Worm (Caenorhabditis elegans): ENCODE measurements around the gene srxa-4.

srxa-4 gene

DNA sequence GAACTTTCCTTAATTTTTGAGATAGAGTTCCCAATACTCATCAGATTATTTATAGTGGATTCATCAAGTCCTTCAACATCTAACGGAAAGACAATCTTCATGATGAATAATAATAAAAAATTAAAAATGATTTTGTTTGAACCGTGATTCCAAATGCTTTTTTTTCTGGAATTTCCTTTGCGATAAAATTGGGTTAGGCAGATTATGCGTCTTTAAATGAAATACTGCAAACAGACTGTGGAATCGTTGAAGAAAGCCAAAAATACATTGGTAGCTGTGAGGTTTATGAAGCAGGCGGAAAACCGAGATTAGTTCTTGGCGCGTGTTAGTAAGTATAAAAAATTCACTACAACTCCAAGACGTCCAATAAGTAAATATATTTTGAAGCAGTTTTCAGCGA, 6.3 kb downstream of the srxa-4 start, which contains the start of gene srw-68:
srw-68 (minus strand) TSS at position 101 of the 400 bp plus-strand sequence.
- no peak for TF ChIP-seq F13C5.2 (tag; optimal IDR thresholded peaks at IDR 0.05)
- TF ChIP-seq ets-7 (tag; optimal IDR thresholded peaks at IDR 0.05), result no peak
- no peak for TF ChIP-seq tbx-37 (GFP tag; conservative IDR thresholded peaks at IDR 0.05)
- no peak for TF ChIP-seq B0310.2 (tag; optimal IDR thresholded peaks at IDR 0.05)
- TF ChIP-seq pes-1 (GFP tag; IDR thresholded peaks at IDR 0.05), result no peak
- no peak for TF ChIP-seq scrt-1 (GFP tag; IDR thresholded peaks at IDR 0.05)
- TF ChIP-seq sea-1 (GFP tag; conservative IDR thresholded peaks at IDR 0.05), result no peak
- no peak for TF ChIP-seq tra-4 (tag; optimal IDR thresholded peaks at IDR 0.05)
- TF ChIP-seq hnd-1 (tag; optimal IDR thresholded peaks at IDR 0.05), result no peak
- no peak for TF ChIP-seq flt-1 (GFP tag; IDR thresholded peaks at IDR 0.05)
- no peak for TF ChIP-seq aly-1 (tag; optimal IDR thresholded peaks at IDR 0.05)
- no peak for TF ChIP-seq ceh-13 (GFP tag; optimal IDR thresholded peaks at IDR 0.05)
- TF ChIP-seq ama-1 (optimal IDR thresholded peaks at IDR 0.05), result no peak
- no peak for TF ChIP-seq hmbx-1 (tag; optimal IDR thresholded peaks at IDR 0.05)
- no peak for TF ChIP-seq hmg-4 (GFP tag; optimal IDR thresholded peaks at IDR 0.05)
- no peak for TF ChIP-seq ceh-36 (tag; optimal IDR thresholded peaks at IDR 0.05)
- no peak for TF ChIP-seq tbx-11 (GFP tag; IDR thresholded peaks at IDR 0.05)

DNA sequence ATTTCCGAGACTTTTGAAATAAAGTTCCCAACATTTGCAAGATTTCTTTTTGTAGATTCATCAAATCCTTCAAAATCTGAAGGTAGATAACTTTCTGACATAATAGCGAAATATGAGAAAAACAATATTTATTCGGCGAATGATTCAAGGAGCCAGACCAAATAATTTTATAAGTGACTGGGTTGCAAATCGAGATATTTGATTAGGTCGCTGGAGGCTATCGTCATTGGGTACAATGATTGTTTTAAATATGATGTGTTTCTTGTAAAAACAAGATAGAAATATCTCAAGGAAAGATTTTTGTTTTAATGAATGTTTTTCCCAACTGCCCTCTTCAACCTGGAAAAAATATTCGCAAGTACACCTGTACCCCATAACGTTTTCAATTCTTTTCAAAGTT, 8.6 kb downstream of the srxa-4 start, which contains the start of gene srw-69:
srw-69 (minus strand) TSS at position 101 of the 400 bp plus-strand sequence.
- no peak for TF ChIP-seq F13C5.2 (tag; optimal IDR thresholded peaks at IDR 0.05)
- no peak for TF ChIP-seq tra-4 (tag; optimal IDR thresholded peaks at IDR 0.05)
- TF ChIP-seq ceh-36 (tag; optimal IDR thresholded peaks at IDR 0.05), result no peak
- TF ChIP-seq hnd-1 (tag; optimal IDR thresholded peaks at IDR 0.05), result no peak
- no peak for TF ChIP-seq hmbx-1 (tag; optimal IDR thresholded peaks at IDR 0.05)
- TF ChIP-seq aly-1 (tag; optimal IDR thresholded peaks at IDR 0.05), result no peak
- TF ChIP-seq tbx-37 (GFP tag; conservative IDR thresholded peaks at IDR 0.05), result no peak
- TF ChIP-seq B0310.2 (tag; optimal IDR thresholded peaks at IDR 0.05), result no peak
- TF ChIP-seq ama-1 (optimal IDR thresholded peaks at IDR 0.05), result no peak
- no peak for TF ChIP-seq ets-7 (tag; optimal IDR thresholded peaks at IDR 0.05)
- TF ChIP-seq tbx-11 (GFP tag; IDR thresholded peaks at IDR 0.05), result no peak

DNA sequence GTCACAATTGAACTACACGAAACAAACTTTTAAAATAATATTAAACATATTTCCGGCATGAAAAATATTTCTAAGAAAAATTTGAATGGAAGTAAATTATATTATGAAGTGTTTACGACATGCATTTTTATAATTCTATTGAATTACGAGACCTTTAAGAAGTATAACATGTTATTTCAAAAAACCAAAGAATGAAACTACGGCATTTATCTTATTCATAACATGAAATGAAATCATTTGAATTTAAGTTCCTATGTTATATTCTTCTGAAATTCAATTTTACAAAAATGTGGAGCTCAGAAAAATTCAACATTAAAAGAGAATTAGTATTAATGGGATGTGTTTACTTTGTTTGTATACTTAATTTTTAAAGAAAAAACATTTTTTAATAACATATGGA, 10.8 kb downstream of the srxa-4 start, which contains the start of gene srw-71:
srw-71 (minus strand) TSS at position 101 of the 400 bp plus-strand sequence.
- TF ChIP-seq ama-1 (optimal IDR thresholded peaks at IDR 0.05), result no peak
- TF ChIP-seq scrt-1 (GFP tag; IDR thresholded peaks at IDR 0.05), result no peak
- TF ChIP-seq hmbx-1 (tag; optimal IDR thresholded peaks at IDR 0.05), result no peak
- TF ChIP-seq tbx-37 (GFP tag; conservative IDR thresholded peaks at IDR 0.05), result no peak
- no peak for TF ChIP-seq ets-7 (tag; optimal IDR thresholded peaks at IDR 0.05)

DNA sequence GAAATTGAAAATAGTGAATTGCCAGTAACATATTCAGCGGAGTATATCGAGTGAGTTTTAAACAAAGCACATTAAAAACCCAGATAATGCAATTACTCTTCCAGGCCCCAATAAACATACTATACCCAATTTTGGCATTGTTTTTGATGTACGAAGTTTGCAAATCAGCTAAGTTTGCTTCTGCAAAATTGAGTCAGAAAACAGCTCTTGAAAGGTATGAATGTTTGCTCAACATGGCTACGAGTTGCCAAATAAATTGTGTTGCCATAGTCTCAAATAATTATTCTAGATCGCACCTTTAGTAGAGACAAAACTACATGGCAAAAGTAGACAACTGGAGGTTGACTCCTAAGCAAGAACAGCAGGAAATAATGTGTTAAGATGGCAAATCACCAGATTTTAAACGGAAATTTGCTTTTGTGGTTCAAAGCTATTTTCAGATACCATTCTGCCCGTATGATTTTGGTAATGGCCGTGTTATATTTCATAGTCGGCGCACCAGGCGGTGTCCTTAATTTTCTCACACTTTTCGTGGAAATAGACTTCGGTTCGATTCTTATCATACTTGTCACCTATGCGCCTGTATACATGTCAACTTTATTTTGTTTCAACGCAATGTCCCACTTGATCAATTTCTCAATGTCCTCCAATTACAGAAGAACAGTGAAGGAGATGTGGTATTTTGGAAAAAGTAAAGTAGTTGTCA, 12.3 kb downstream of the srxa-4 start:
- TF ChIP-seq tra-4 (tag; optimal IDR thresholded peaks at IDR 0.05) (no peak), ceh-13 (GFP tag; optimal IDR thresholded peaks at IDR 0.05) (no peak), tbx-37 (GFP tag; conservative IDR thresholded peaks at IDR 0.05) (no peak), hmbx-1 (tag; optimal IDR thresholded peaks at IDR 0.05) (no peak), scrt-1 (GFP tag; IDR thresholded peaks at IDR 0.05) (no peak), ama-1 (optimal IDR thresholded peaks at IDR 0.05) (no peak), hnd-1 (tag; optimal IDR thresholded peaks at IDR 0.05) (no peak), ets-7 (tag; optimal IDR thresholded peaks at IDR 0.05) (no peak), ceh-36 (tag; optimal IDR thresholded peaks at IDR 0.05) (no peak), B0310.2 (tag; optimal IDR thresholded peaks at IDR 0.05) (no peak), tbx-11 (GFP tag; IDR thresholded peaks at IDR 0.05) (no peak), sea-1 (GFP tag; conservative IDR thresholded peaks at IDR 0.05) (no peak), flt-1 (GFP tag; IDR thresholded peaks at IDR 0.05) (no peak), F13C5.2 (tag; optimal IDR thresholded peaks at IDR 0.05) (no peak), hmg-4 (GFP tag; optimal IDR thresholded peaks at IDR 0.05) (no peak), pes-1 (GFP tag; IDR thresholded peaks at IDR 0.05) (no peak)

DNA sequence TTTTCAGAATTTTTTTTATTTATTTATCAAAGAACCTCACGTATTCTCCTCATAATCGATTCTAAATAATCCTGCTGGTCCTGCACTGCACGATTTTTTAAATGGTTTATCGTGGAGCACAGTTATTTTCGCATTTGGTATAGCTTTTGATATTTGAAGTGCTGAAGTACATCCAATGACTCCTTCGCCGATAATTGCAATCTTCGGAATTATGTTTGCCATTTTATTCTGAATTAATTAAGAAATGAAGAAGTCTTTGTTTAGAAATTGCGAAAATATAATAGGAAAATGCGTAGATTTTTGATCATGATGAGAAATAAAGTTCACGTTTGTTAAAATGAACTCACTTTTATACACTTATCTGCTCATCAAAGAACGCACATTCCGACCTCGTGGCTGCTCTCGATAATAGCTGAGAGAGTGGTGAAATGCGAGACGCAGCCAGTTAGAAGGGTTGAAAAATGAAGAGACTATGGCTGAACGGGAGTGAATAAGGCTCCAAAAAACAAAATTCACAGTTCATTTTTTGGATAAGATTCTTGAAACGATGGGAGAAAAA, 14.6 kb downstream of the srxa-4 start:
- no peak for TF ChIP-seq F13C5.2 (tag; optimal IDR thresholded peaks at IDR 0.05)
- TF ChIP-seq hnd-1 (tag; optimal IDR thresholded peaks at IDR 0.05), result no peak
- TF ChIP-seq tra-4 (tag; optimal IDR thresholded peaks at IDR 0.05), result no peak
- TF ChIP-seq ceh-36 (tag; optimal IDR thresholded peaks at IDR 0.05), result no peak
- TF ChIP-seq ets-7 (tag; optimal IDR thresholded peaks at IDR 0.05), result no peak

DNA sequence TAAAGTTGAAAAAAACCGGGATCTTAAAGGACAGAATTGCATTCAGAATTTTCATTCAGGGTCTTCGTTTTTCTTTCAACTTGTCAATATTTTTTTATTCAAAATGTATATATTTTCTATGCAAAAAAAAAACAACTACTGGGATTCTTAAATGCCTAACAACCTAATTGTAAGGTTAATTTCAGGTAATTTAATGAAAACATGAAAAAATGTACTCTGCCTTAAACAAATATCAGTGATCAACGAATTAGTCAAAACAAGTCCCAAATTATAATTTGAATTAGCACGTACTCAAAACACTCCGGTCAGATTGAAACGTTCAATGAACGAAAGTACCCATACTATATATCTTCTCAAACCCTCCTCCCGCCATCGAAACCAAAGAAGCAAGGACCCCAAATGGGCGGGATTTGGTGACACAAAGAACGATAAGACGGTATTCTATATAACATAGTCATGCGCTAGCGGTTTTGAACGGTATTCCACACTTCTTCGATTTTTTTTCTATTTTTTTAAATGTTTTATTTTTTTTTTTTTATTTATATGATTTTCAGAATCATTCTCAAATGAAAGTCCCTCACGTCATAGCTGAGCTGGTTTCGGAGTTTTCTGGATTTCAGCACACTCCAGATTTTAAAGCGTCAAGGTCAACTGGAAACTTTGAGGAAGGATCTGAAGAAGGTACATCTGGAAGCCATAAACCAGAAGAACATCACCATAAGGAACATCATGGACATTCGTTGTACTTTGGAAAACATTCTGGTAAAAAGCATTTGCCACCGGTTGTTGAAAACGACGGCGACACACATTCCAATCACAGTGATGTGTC, 15.3 kb downstream of the srxa-4 start, which contains the start of the genes ddo-2 and F25E5.8:
ddo-2 (minus strand) TSS at position 330 of the 829 bp plus-strand sequence.
F25E5.8 (plus strand) TSS at position 555 of the 829 bp plus-strand sequence.
- TF ChIP-seq scrt-1 (GFP tag; IDR thresholded peaks at IDR 0.05) (no peak), tbx-37 (GFP tag; conservative IDR thresholded peaks at IDR 0.05) (no peak), hmbx-1 (tag; optimal IDR thresholded peaks at IDR 0.05) (no peak), pes-1 (GFP tag; IDR thresholded peaks at IDR 0.05) (no peak), flt-1 (GFP tag; IDR thresholded peaks at IDR 0.05) (no peak), ceh-13 (GFP tag; optimal IDR thresholded peaks at IDR 0.05) (no peak), B0310.2 (tag; optimal IDR thresholded peaks at IDR 0.05) (no peak), tbx-11 (GFP tag; IDR thresholded peaks at IDR 0.05) (no peak), aly-1 (tag; optimal IDR thresholded peaks at IDR 0.05) (no peak), hnd-1 (tag; optimal IDR thresholded peaks at IDR 0.05) (no peak), F13C5.2 (tag; optimal IDR thresholded peaks at IDR 0.05) (no peak), ceh-36 (tag; optimal IDR thresholded peaks at IDR 0.05) (no peak), hmg-4 (GFP tag; optimal IDR thresholded peaks at IDR 0.05) (no peak), sea-1 (GFP tag; conservative IDR thresholded peaks at IDR 0.05) (no peak), tra-4 (tag; optimal IDR thresholded peaks at IDR 0.05) (no peak)

All from whole organism, early embryonic.